Fruit fly (Drosophila melanogaster): ENCODE results near the gene CG11384.

Gene CG11384

DNA sequence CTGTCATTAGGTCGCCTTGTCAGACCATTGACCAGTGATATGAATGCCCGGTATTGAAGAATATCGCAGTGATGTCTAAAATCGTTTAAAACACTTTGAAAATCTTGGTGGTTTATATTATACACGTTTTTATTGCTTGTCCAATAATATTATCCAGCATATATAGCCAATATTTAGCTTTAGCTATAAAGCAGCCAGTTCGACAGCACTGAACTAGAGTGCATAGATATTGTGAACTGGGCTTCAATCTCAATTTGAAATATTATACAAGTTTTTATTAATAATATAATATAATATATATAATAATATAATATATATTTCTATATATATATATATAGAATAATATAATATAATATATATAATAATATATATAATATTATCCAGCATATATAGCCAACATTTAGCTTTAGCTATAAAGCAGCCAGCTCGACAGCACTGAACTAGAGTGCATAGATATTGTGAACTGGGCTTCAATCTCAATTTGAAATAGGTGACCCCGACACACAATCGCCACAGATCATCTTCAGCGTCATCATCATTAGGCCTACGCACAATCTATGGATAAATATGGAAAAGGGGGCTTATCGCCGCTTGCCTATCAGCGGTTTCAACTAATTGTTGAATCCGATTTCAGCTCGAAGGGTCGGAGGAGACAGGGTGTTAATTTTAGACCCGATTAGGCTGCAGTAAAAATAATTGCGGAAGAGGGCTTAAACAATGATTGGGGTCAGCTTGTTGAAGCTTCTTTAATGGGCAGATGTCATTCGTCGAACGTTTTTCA lies 33.1 kb downstream of the CG11384 start:
- TF ChIP-seq usp (GFP tag; optimal IDR thresholded peaks at IDR 0.05) (no peak), Abd-B (GFP tag; optimal IDR thresholded peaks at IDR 0.05) (no peak), br (GFP tag; optimal IDR thresholded peaks at IDR 0.05) (no peak), Rel (GFP tag; optimal IDR thresholded peaks at IDR 0.05) (no peak), Rel (tag; optimal IDR thresholded peaks at IDR 0.05) (no peak), GATAd (GFP tag; optimal IDR thresholded peaks at IDR 0.05) (no peak), HLH106 (tag; optimal IDR thresholded peaks at IDR 0.05) (no peak), lola (GFP tag; optimal IDR thresholded peaks at IDR 0.05) (no peak), dl (GFP tag; optimal IDR thresholded peaks at IDR 0.05; ENCODE audit: insufficient read depth in 1 of 2, partially characterized antibody in 2 of 2) (no peak), Dif (GFP tag; optimal IDR thresholded peaks at IDR 0.05; ENCODE audit: partially characterized antibody) (no peak), dmrt93B (GFP tag; optimal IDR thresholded peaks at IDR 0.05) (no peak), ey (GFP tag; optimal IDR thresholded peaks at IDR 0.05) (no peak), Mio (GFP tag; optimal IDR thresholded peaks at IDR 0.05) (no peak), foxo (GFP tag; optimal IDR thresholded peaks at IDR 0.05) (no peak), CrebA (GFP tag; optimal IDR thresholded peaks at IDR 0.05; ENCODE audit: borderline replicate concordance) (no peak), psq (GFP tag; optimal IDR thresholded peaks at IDR 0.05) (no peak), Hr78 (GFP tag; optimal IDR thresholded peaks at IDR 0.05) (no peak), tai (GFP tag; optimal IDR thresholded peaks at IDR 0.05) (no peak), CG9705 (GFP tag; optimal IDR thresholded peaks at IDR 0.05) (no peak)

DNA sequence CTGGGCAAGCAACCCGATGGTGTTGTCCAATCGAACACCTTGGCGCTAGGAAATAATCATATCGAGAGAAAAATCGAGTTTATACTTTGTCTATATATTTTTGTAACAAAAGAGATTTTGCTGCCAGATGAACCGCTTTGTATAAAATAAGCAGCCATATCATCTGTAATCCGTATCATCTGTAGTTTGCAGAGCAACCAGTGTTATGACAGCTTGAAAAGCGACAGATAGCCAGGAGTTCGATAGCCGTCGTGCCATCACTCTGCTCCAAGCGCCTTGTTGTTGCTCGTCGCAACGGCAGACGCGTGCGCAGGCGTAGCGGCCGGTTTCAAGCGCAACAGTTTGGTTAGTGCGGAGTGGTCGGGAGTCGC lies 40.8 kb downstream of the CG11384 start:
- TF ChIP-seq lola (GFP tag; optimal IDR thresholded peaks at IDR 0.05) (no peak), dmrt93B (GFP tag; optimal IDR thresholded peaks at IDR 0.05) (no peak), GATAd (GFP tag; optimal IDR thresholded peaks at IDR 0.05) (no peak), Myc (optimal IDR thresholded peaks at IDR 0.05) (peak; percentile 93), OdsH (GFP tag; optimal IDR thresholded peaks at IDR 0.05) (no peak), N (GFP tag; optimal IDR thresholded peaks at IDR 0.05) (no peak), HLH106 (tag; optimal IDR thresholded peaks at IDR 0.05) (peak; percentile 38), foxo (GFP tag; optimal IDR thresholded peaks at IDR 0.05) (peak in 1 of 2 experiments; percentile 32), Vsx2 (GFP tag; optimal IDR thresholded peaks at IDR 0.05; ENCODE audit: partially characterized antibody) (peak; percentile 20), CG32264 (GFP tag; optimal IDR thresholded peaks at IDR 0.05) (no peak), br (GFP tag; optimal IDR thresholded peaks at IDR 0.05) (no peak), ey (GFP tag; optimal IDR thresholded peaks at IDR 0.05) (no peak), fru (GFP tag; optimal IDR thresholded peaks at IDR 0.05) (peak; percentile 25), Dif (GFP tag; optimal IDR thresholded peaks at IDR 0.05; ENCODE audit: partially characterized antibody) (peak; percentile 2), Dfd (GFP tag; optimal IDR thresholded peaks at IDR 0.05) (no peak), rgr (GFP tag; optimal IDR thresholded peaks at IDR 0.05) (peak; percentile 26), h (GFP tag; optimal IDR thresholded peaks at IDR 0.05) (peak; percentile 63), woc (GFP tag; optimal IDR thresholded peaks at IDR 0.05) (peak; percentile 89)

DNA sequence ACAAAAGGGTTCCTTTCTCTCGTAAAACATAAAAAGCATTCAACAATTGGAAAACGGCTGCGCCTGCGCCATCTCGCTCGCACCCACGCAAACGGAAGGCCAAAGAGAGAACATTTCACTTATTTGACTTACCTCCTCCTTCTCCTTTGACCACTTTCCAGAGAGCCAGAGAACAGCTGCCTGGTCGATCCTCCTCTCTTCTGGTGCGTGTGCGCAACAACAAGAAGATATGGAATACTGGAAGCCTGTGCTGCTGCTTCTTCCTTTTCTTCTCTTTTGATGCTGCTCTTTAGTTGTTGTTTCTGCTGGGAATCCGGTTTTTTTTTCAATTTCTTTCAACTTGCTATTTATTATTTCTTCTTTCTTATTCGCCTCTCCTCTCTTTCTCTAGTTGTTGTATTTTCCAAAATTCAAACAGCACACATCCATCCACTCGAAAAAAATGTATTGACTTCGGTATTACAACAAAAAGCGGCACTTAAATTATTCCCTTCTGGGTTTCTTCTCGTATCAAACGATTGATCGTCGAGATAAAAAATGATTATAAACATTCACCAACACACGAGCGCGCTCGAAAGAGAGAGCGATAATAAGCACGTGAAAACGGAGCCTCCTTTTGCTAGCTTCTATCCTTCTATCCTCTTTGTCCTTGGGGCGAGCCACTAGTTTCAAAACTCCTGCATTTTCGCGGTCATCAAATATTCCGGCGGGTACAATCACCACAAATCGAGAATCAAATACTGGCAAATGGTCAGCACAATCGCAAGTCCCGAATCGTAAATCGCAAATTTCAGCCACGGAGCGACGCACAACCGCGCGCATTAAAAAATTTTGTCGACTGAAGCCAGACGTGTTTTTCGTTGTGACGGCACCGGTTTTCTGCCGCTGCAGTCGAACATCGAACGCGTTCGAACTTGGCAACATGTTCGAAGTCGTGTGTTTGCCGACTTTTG lies 41.5 kb downstream of the CG11384 start, which contains the start of gene CG3655:
TSS of gene CG3655 (minus strand) at position 844 of the 953 bp plus-strand sequence.
- TF ChIP-seq Dif (GFP tag; optimal IDR thresholded peaks at IDR 0.05; ENCODE audit: partially characterized antibody) (peak; percentile 33), h (GFP tag; optimal IDR thresholded peaks at IDR 0.05) (no peak), Mio (GFP tag; optimal IDR thresholded peaks at IDR 0.05) (no peak), Vsx2 (GFP tag; optimal IDR thresholded peaks at IDR 0.05; ENCODE audit: partially characterized antibody) (peak; percentile 24), tai (GFP tag; optimal IDR thresholded peaks at IDR 0.05) (no peak), psq (GFP tag; optimal IDR thresholded peaks at IDR 0.05) (peak; percentile 84), rgr (GFP tag; optimal IDR thresholded peaks at IDR 0.05) (no peak), fru (GFP tag; optimal IDR thresholded peaks at IDR 0.05) (no peak), Hr83 (GFP tag; optimal IDR thresholded peaks at IDR 0.05; ENCODE audit: poor library complexity, severe bottlenecking) (no peak), dl (GFP tag; optimal IDR thresholded peaks at IDR 0.05; ENCODE audit: insufficient read depth in 1 of 2, partially characterized antibody in 2 of 2) (peak in 1 of 2 experiments; percentile 35), usp (GFP tag; optimal IDR thresholded peaks at IDR 0.05) (no peak)

All from whole organism, wandering third instar larva.